Worm (Caenorhabditis elegans) whole organism, young adult: ENCODE measurements around the gene dct-8.
"Not testable (repeated sequence)": the region's sequence is repeated elsewhere in the genome, so short reads cannot be mapped to it uniquely, and the experiment has no call there.

ENCODE experiments used
- B0019.2 ChIP-seq: fragments of 200-800 bp; sonication (Bioruptor generic); conservative IDR thresholded peaks from 2 replicates; pipeline ENCODE4 v1.3.6; 2022; ENCODE audit warnings: missing genetic modification reagents, missing genetic modification characterization, missing compliant biosample characterization
- B0035.1 ChIP-seq: sonication (generic microtip); optimal IDR thresholded peaks from 2 replicates; lab custom pipeline; 2016; ENCODE audit warnings: missing genetic modification characterization, mild to moderate bottlenecking, missing compliant biosample characterization, missing genotype, missing genetic modification reagents
- C06A6.2 ChIP-seq: fragments of 200-800 bp; sonication (Bioruptor generic); conservative IDR thresholded peaks from 2 replicates; pipeline ENCODE4 v1.3.6; 2022; ENCODE audit warnings: missing genetic modification characterization, missing compliant biosample characterization
- F22D6.2 ChIP-seq: sonication (generic microtip); optimal IDR thresholded peaks from 2 replicates; lab custom pipeline; 2016; ENCODE audit warnings: mild to moderate bottlenecking, missing genetic modification characterization, missing compliant biosample characterization
- F37B4.10 ChIP-seq: fragments of 200-800 bp; sonication (Bioruptor generic); IDR thresholded peaks from 2 replicates; pipeline ENCODE4 v1.3.6; 2022; ENCODE audit warnings: missing genetic modification characterization, missing compliant biosample characterization
- F39B2.1 ChIP-seq: fragments of 200-800 bp; sonication (Bioruptor generic); IDR thresholded peaks from 2 replicates; pipeline ENCODE4 v1.3.6; 2022; ENCODE audit warnings: missing genetic modification reagents, missing genetic modification characterization, missing compliant biosample characterization
- F57C9.4 ChIP-seq: sonication (generic microtip); optimal IDR thresholded peaks from 2 replicates; lab custom pipeline; 2017; ENCODE audit warnings: mild to moderate bottlenecking, missing genetic modification characterization, missing compliant biosample characterization
- K12H6.12 ChIP-seq: fragments of 200-800 bp; sonication (Bioruptor generic); optimal IDR thresholded peaks from 2 replicates; lab custom pipeline; 2018; ENCODE audit warnings: mild to moderate bottlenecking, missing genetic modification characterization, missing compliant biosample characterization
- T26A5.8 ChIP-seq: sonication (generic microtip); optimal IDR thresholded peaks from 2 replicates; lab custom pipeline; 2016; ENCODE audit warnings: missing genetic modification characterization, missing compliant biosample characterization
- Y53G8AR.9 ChIP-seq: fragments of 200-800 bp; sonication (Bioruptor generic); conservative IDR thresholded peaks from 2 replicates; pipeline ENCODE4 v1.3.6; 2022; ENCODE audit warnings: missing genetic modification reagents, missing genetic modification characterization, missing compliant biosample characterization
- akir-1 ChIP-seq: fragments of 200-800 bp; sonication (Bioruptor generic); optimal IDR thresholded peaks from 2 replicates; lab custom pipeline; 2018; ENCODE audit warnings: mild to moderate bottlenecking, missing genetic modification characterization, moderate library complexity, missing compliant biosample characterization
- aptf-2 ChIP-seq: fragments of 200-800 bp; sonication (Bioruptor generic); conservative IDR thresholded peaks from 2 replicates; pipeline ENCODE4 v1.3.6; 2022; ENCODE audit warnings: missing genetic modification reagents, missing genetic modification characterization, missing compliant biosample characterization
- athp-1 ChIP-seq: sonication (generic microtip); optimal IDR thresholded peaks from 2 replicates; lab custom pipeline; 2017; ENCODE audit warnings: mild to moderate bottlenecking, missing genetic modification characterization, missing compliant biosample characterization
- attf-3 ChIP-seq: fragments of 200-800 bp; sonication (Bioruptor generic); conservative IDR thresholded peaks from 2 replicates; pipeline ENCODE4 v1.3.6; 2022; ENCODE audit warnings: missing genetic modification reagents, missing genetic modification characterization, missing compliant biosample characterization
- attf-6 ChIP-seq: fragments of 200-800 bp; sonication (Bioruptor generic); IDR thresholded peaks from 2 replicates; pipeline ENCODE4 v1.3.6; 2022; ENCODE audit warnings: missing genetic modification reagents, missing genetic modification characterization, missing compliant biosample characterization
- bed-2 ChIP-seq: fragments of 200-800 bp; sonication (Bioruptor generic); IDR thresholded peaks from 2 replicates; pipeline ENCODE4 v1.3.6; 2022; ENCODE audit warnings: missing genetic modification reagents, missing genetic modification characterization, missing compliant biosample characterization
- chd-7 ChIP-seq: sonication (generic microtip); optimal IDR thresholded peaks from 2 replicates; lab custom pipeline; 2016; ENCODE audit warnings: mild to moderate bottlenecking, missing genetic modification characterization, moderate library complexity, missing compliant biosample characterization
- dox-1 ChIP-seq: fragments of 200-800 bp; sonication (Bioruptor generic); IDR thresholded peaks from 2 replicates; pipeline ENCODE4 v1.3.6; 2022; ENCODE audit warnings: missing genetic modification reagents, missing genetic modification characterization, missing compliant biosample characterization
- efl-1 ChIP-seq: fragments of 150-350 bp; optimal IDR thresholded peaks from 2 replicates; lab custom pipeline; 2014; ENCODE audit warnings: missing biosample characterization, missing genetic modification reagents, missing genetic modification characterization
- hlh-26 ChIP-seq: fragments of 200-800 bp; sonication (Bioruptor generic); conservative IDR thresholded peaks from 2 replicates; pipeline ENCODE4 v1.3.6; 2022; ENCODE audit warnings: missing genetic modification reagents, missing genetic modification characterization, missing compliant biosample characterization
- lin-26 ChIP-seq: fragments of 200-800 bp; sonication (Bioruptor generic); IDR thresholded peaks from 2 replicates; pipeline ENCODE4 v1.3.6; 2022; ENCODE audit warnings: missing genetic modification reagents, missing genetic modification characterization, missing compliant biosample characterization
- lin-54 ChIP-seq: fragments of 200-800 bp; sonication (Bioruptor generic); optimal IDR thresholded peaks from 2 replicates; lab custom pipeline; 2018; ENCODE audit warnings: mild to moderate bottlenecking, missing genetic modification characterization, missing compliant biosample characterization
- lsy-27 ChIP-seq: sonication (generic microtip); optimal IDR thresholded peaks from 2 replicates; lab custom pipeline; 2017; ENCODE audit warnings: missing genetic modification characterization, mild to moderate bottlenecking, missing compliant biosample characterization, antibody characterized with exemption, missing genotype, borderline replicate concordance; ENCODE audit not compliant: insufficient read depth
- madf-3 ChIP-seq: fragments of 200-800 bp; sonication (Bioruptor generic); IDR thresholded peaks from 2 replicates; pipeline ENCODE4 v1.3.6; 2022; ENCODE audit warnings: missing genetic modification reagents, missing genetic modification characterization, missing compliant biosample characterization
- madf-8 ChIP-seq: fragments of 200-800 bp; sonication (Bioruptor generic); conservative IDR thresholded peaks from 2 replicates; pipeline ENCODE4 v1.3.6; 2022; ENCODE audit warnings: missing genetic modification reagents, missing genetic modification characterization, missing compliant biosample characterization
- nhr-120 ChIP-seq: fragments of 200-800 bp; sonication (Bioruptor generic); IDR thresholded peaks from 2 replicates; pipeline ENCODE4 v1.3.6; 2022; ENCODE audit warnings: missing genetic modification characterization, missing compliant biosample characterization
- nhr-27 ChIP-seq: fragments of 200-800 bp; sonication (Bioruptor generic); optimal IDR thresholded peaks from 2 replicates; lab custom pipeline; 2018; ENCODE audit warnings: mild to moderate bottlenecking, missing genetic modification characterization, moderate library complexity, missing compliant biosample characterization
- nhr-80 ChIP-seq: sonication (generic microtip); optimal IDR thresholded peaks from 2 replicates; lab custom pipeline; 2016; ENCODE audit warnings: missing genetic modification characterization, missing compliant biosample characterization
- pbrm-1 ChIP-seq: fragments of 200-800 bp; sonication (Bioruptor generic); IDR thresholded peaks from 2 replicates; pipeline ENCODE4 v1.3.6; 2022; ENCODE audit warnings: missing genetic modification reagents, missing genetic modification characterization, missing compliant biosample characterization
- sdz-38 ChIP-seq: sonication (generic microtip); optimal IDR thresholded peaks from 2 replicates; lab custom pipeline; 2016; ENCODE audit warnings: missing genotype, missing genetic modification characterization, missing compliant biosample characterization
- tbp1 ChIP-seq: fragments of 200-800 bp; sonication (Bioruptor generic); optimal IDR thresholded peaks from 2 replicates; lab custom pipeline; 2018; ENCODE audit warnings: mild to moderate bottlenecking, missing genetic modification characterization, missing compliant biosample characterization
- ztf-18 ChIP-seq: sonication (generic microtip); optimal IDR thresholded peaks from 2 replicates; lab custom pipeline; 2016; ENCODE audit warnings: missing genotype, mild to moderate bottlenecking, missing genetic modification characterization, missing compliant biosample characterization

The dct-8 gene

ce11 chrIV:3904620-3905019 lies 9.8 kb downstream of the dct-8 start, which contains the start of gene F56D6.21 (continued):
- TF ChIP-seq ztf-18 (tag; lab: Kevin White, UChicago) (no peak), Y53G8AR.9 (no peak)

DNA sequence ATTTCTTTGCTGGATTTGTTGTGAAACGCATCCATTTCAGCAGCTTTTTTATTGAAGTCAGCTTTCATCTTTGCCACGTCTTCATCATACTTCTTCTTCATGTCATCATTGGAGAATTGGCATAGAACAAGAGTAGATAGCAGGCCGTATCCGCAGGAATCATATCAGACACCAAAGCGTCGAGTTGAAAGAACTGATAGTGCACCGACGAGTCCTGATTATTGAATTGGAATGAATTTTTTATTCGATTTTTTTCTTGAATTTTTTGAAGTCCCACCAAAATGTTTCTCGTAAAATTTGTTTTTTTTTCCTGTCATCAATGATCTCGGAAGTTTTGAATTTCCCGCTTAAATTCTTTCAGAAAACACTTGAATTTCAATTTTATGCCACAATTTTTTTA lies 11.5 kb downstream of the dct-8 start, which contains the start of gene F56D6.11:
TSS of gene F56D6.11 (minus strand) at position 101 of the 400 bp plus-strand sequence.
- TF ChIP-seq F39B2.1 (GFP tag; lab: Robert Waterston, UW) (no peak), nhr-120 (GFP tag; lab: Robert Waterston, UW) (no peak), madf-8 (GFP tag; lab: Robert Waterston, UW) (no peak), attf-3 (GFP tag; lab: Robert Waterston, UW) (no peak), chd-7 (no peak)

ce11 chrIV:3907506-3908188 lies 12.8 kb downstream of the dct-8 start, which contains the start of the genes F56D6.22 and F56D6.12:
F56D6.22 (minus strand) TSS chrIV:3907606.
F56D6.12 (plus strand) TSS chrIV:3908138.
- no peak for TF ChIP-seq sdz-38
- no peak for TF ChIP-seq chd-7
- TF ChIP-seq lin-26 (GFP tag; lab: Robert Waterston, UW) = no peak
- TF ChIP-seq madf-3 (GFP tag; lab: Robert Waterston, UW) = no peak
- TF ChIP-seq B0019.2 = no peak
- no peak for TF ChIP-seq lin-54 (GFP tag; lab: Kevin White, UChicago)
- no peak for TF ChIP-seq B0035.1 (tag; lab: Kevin White, UChicago)

DNA sequence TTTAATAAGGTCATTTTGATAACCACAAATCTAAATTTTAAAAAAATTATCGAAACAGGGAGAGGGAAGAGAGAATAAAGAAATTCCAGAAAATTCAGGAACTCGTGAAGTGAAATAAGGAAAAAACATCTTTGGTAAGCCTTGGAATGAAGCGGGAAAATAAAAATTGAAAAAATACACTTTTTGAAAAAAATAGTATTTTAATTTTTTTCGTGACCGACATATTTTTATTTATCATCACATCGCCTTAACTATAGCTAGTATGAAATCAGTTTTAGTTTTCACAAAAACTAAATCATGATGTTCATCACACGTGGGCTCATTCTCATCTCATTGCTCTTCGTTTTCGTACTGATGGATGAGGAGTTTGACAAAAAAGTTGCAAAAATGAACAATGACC lies 14.2 kb downstream of the dct-8 start, which contains the start of gene F56D6.13:
TSS of gene F56D6.13 (plus strand) at position 301 of the 400 bp plus-strand sequence.
- TF ChIP-seq efl-1 (GFP tag; lab: Kevin White, UChicago) (no peak), dox-1 (no peak), lsy-27 (no peak), F57C9.4 (tag; lab: Kevin White, UChicago) (no peak), pbrm-1 (GFP tag; lab: Robert Waterston, UW) (no peak), hlh-26 (GFP tag; lab: Robert Waterston, UW) (no peak), nhr-80 (tag; lab: Kevin White, UChicago) (no peak), madf-3 (GFP tag; lab: Robert Waterston, UW) (no peak), chd-7 (no peak), T26A5.8 (tag; lab: Kevin White, UChicago) (no peak), F22D6.2 (tag; lab: Kevin White, UChicago) (no peak), F37B4.10 (GFP tag; lab: Robert Waterston, UW) (no peak), tbp1 (GFP tag; lab: Kevin White, UChicago) (no peak), athp-1 (tag; lab: Kevin White, UChicago) (no peak)

DNA sequence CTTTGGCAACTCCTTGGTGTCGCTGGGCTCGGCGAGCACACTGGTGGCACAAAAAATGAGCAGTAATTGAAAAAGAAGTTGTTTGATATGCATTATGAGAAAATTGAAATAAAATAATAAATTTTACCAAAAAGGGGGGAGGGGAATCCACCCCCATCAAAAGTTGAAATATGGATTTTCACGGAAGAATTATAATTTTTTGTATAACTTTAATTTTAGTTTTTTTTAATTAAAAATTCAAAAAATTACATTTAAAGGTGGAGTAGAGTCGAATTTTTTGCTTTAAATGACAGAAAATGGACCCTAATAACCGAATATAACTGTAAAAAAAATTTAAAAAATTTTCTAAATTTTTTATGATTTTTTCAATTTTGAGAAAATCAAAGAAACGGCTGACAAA lies 17.0 kb downstream of the dct-8 start, which contains the start of gene F56D6.18:
TSS of gene F56D6.18 (minus strand) at position 101 of the 400 bp plus-strand sequence.
- not testable (repeated sequence) for TF ChIP-seq attf-6 (GFP tag; lab: Robert Waterston, UW); aptf-2 (GFP tag; lab: Robert Waterston, UW); C06A6.2

- TF ChIP-seq bed-2 (GFP tag; lab: Robert Waterston, UW) (no peak), nhr-27 (tag; lab: Kevin White, UChicago) (no peak), akir-1 (GFP tag; lab: Kevin White, UChicago) (no peak), aptf-2 (GFP tag; lab: Robert Waterston, UW) (no peak), K12H6.12 (tag; lab: Kevin White, UChicago) (no peak), Y53G8AR.9 (no peak), dox-1 (no peak), F37B4.10 (GFP tag; lab: Robert Waterston, UW) (no peak)
Observed at ce11 chrIV:3912598-3912997, 17.7 kb downstream of the dct-8 start, which contains the start of gene F56D6.20. F56D6.20 (plus strand) TSS chrIV:3912898.
